Fruit fly (Drosophila melanogaster) whole organism, embryonic: ENCODE data around the gene Pex14.

Experiments used
- Atf-2 ChIP-seq: fragments of 200-800 bp; sonication (Bioruptor generic); optimal IDR thresholded peaks from 2 replicates; lab custom pipeline; 2016; ENCODE audit warnings: missing biosample characterization, missing genetic modification characterization
- Awh ChIP-seq: fragments of 200-800 bp; sonication (Bioruptor generic); IDR thresholded peaks from 2 replicates; pipeline ENCODE4, ENCODE4 v1.3.6; 2022; ENCODE audit warnings: missing biosample characterization, missing genetic modification characterization
- CG11504 ChIP-seq: fragments of 200-800 bp; sonication (Bioruptor generic); optimal IDR thresholded peaks from 3 replicates; lab custom pipeline; 2019; ENCODE audit warnings: missing biosample characterization, mild to moderate bottlenecking, missing genetic modification characterization, moderate library complexity
- CG11695 ChIP-seq: fragments of 200-800 bp; sonication (Bioruptor generic); IDR thresholded peaks from 3 replicates; pipeline ENCODE4 v1.3.6; 2022; ENCODE audit warnings: missing biosample characterization, missing genetic modification characterization
- CG1233 ChIP-seq: fragments of 200-800 bp; sonication (Bioruptor generic); optimal IDR thresholded peaks from 4 replicates; lab custom pipeline; 2018; ENCODE audit warnings: missing biosample characterization, mild to moderate bottlenecking, missing genetic modification characterization
- CG12659 ChIP-seq: fragments of 200-800 bp; sonication (Bioruptor generic); optimal IDR thresholded peaks from 3 replicates; lab custom pipeline; 2017; ENCODE audit warnings: mild to moderate bottlenecking, missing biosample characterization, missing genetic modification reagents, missing genetic modification characterization
- CG2712 ChIP-seq: fragments of 200-800 bp; optimal IDR thresholded peaks from 3 replicates; lab custom pipeline; 2019; ENCODE audit warnings: missing biosample characterization, mild to moderate bottlenecking, missing genetic modification characterization, moderate library complexity
- CG3407 ChIP-seq: fragments of 200-800 bp; sonication (Bioruptor generic); optimal IDR thresholded peaks from 2 replicates; lab custom pipeline; 2018; ENCODE audit warnings: missing biosample characterization, mild to moderate bottlenecking, missing genetic modification characterization
- CG34224 ChIP-seq: fragments of 200-800 bp; sonication (Bioruptor generic); IDR thresholded peaks from 3 replicates; pipeline ENCODE4 v1.3.6; 2022; ENCODE audit warnings: missing biosample characterization, missing genetic modification characterization; ENCODE audit not compliant: partially characterized antibody
- CG4360 ChIP-seq: fragments of 200-800 bp; sonication (Bioruptor generic); IDR thresholded peaks from 2 replicates; pipeline ENCODE4 v1.3.6; 2022; ENCODE audit warnings: missing biosample characterization, missing genetic modification characterization
- CG6654 ChIP-seq: fragments of 200-800 bp; sonication (Bioruptor generic); optimal IDR thresholded peaks from 2 replicates; lab custom pipeline; 2017; ENCODE audit warnings: missing biosample characterization, mild to moderate bottlenecking, missing genetic modification characterization
- CG9817 ChIP-seq: fragments of 200-800 bp; sonication (Bioruptor generic); optimal IDR thresholded peaks from 2 replicates; lab custom pipeline; 2018; ENCODE audit warnings: missing biosample characterization, mild to moderate bottlenecking, missing genetic modification characterization, moderate library complexity
- Dbx ChIP-seq: fragments of 200-800 bp; sonication (Bioruptor generic); IDR thresholded peaks from 3 replicates; pipeline ENCODE4 v1.3.6; 2022; ENCODE audit warnings: missing biosample characterization, missing genetic modification characterization
- Doc3 ChIP-seq: fragments of 200-800 bp; sonication (Bioruptor generic); IDR thresholded peaks from 3 replicates; pipeline ENCODE4 v1.3.6; 2022; ENCODE audit warnings: missing biosample characterization, missing genetic modification characterization; ENCODE audit not compliant: partially characterized antibody
- H2.0 ChIP-seq: fragments of 200-800 bp; sonication (Bioruptor generic); IDR thresholded peaks from 2 replicates; pipeline ENCODE4 v1.3.6; 2022; ENCODE audit warnings: missing biosample characterization, missing genetic modification characterization
- HLHmδ ChIP-seq: fragments of 200-800 bp; sonication (Bioruptor generic); optimal IDR thresholded peaks from 2 replicates; lab custom pipeline; 2018; ENCODE audit warnings: missing biosample characterization, mild to moderate bottlenecking, missing genetic modification characterization, moderate library complexity
- Hr3 ChIP-seq: fragments of 200-800 bp; sonication (Bioruptor generic); optimal IDR thresholded peaks from 3 replicates; lab custom pipeline; 2016; ENCODE audit warnings: missing biosample characterization, missing genetic modification characterization
- Jarid2 ChIP-seq: fragments of 200-800 bp; sonication (Bioruptor generic); optimal IDR thresholded peaks from 3 replicates; lab custom pipeline; 2017; ENCODE audit warnings: mild to moderate bottlenecking, missing biosample characterization, missing genetic modification reagents, missing genetic modification characterization
- Meics ChIP-seq: fragments of 200-800 bp; sonication (Bioruptor generic); optimal IDR thresholded peaks from 2 replicates; lab custom pipeline; 2017; ENCODE audit warnings: missing biosample characterization, mild to moderate bottlenecking, missing genetic modification characterization
- NC2α ChIP-seq: fragments of 200-800 bp; sonication (Bioruptor generic); optimal IDR thresholded peaks from 2 replicates; lab custom pipeline; 2016; ENCODE audit warnings: missing biosample characterization, missing genetic modification characterization
- Nf-YA ChIP-seq: fragments of 200-800 bp; sonication (Bioruptor generic); IDR thresholded peaks from 2 replicates; pipeline ENCODE4 v1.3.6; 2022; ENCODE audit warnings: missing biosample characterization, missing genetic modification characterization
- Oaz ChIP-seq: fragments of 200-800 bp; sonication (Bioruptor generic); IDR thresholded peaks from 2 replicates; pipeline ENCODE4 v1.3.6; 2022; ENCODE audit warnings: missing biosample characterization, missing genetic modification characterization
- Scr ChIP-seq: fragments of 200-800 bp; sonication (Bioruptor generic); IDR thresholded peaks from 2 replicates; pipeline ENCODE4 v1.3.6; 2022; ENCODE audit warnings: missing biosample characterization, missing genetic modification characterization; ENCODE audit not compliant: partially characterized antibody
- abd-A ChIP-seq: fragments of 200-800 bp; sonication (Bioruptor generic); optimal IDR thresholded peaks from 3 replicates; lab custom pipeline; 2019; ENCODE audit warnings: missing biosample characterization, mild to moderate bottlenecking, missing genetic modification characterization, moderate library complexity
- aop ChIP-seq: fragments of 200-800 bp; sonication (Bioruptor generic); IDR thresholded peaks from 2 replicates; pipeline ENCODE4 v1.3.6; 2022; ENCODE audit warnings: missing biosample characterization, missing genetic modification characterization
- bab2 ChIP-seq: fragments of 200-800 bp; sonication (Bioruptor generic); optimal IDR thresholded peaks from 2 replicates; lab custom pipeline; 2016; ENCODE audit warnings: missing biosample characterization, missing genetic modification characterization
- bbx ChIP-seq: fragments of 200-800 bp; sonication (Bioruptor generic); IDR thresholded peaks from 2 replicates; pipeline ENCODE4 v1.3.6; 2022; ENCODE audit warnings: missing biosample characterization, missing genetic modification characterization; ENCODE audit not compliant: partially characterized antibody
- cas ChIP-seq: fragments of 200-800 bp; sonication (Bioruptor generic); IDR thresholded peaks from 2 replicates; pipeline ENCODE4 v1.3.6; 2022; ENCODE audit warnings: missing biosample characterization, missing genetic modification characterization
- crp ChIP-seq, 2 experiments: fragments of 200-800 bp; sonication (Bioruptor generic); optimal IDR thresholded peaks; 2 replicates in 1 of 2; 3 replicates in 1 of 2; lab custom pipeline; 2017; ENCODE audit warnings: missing biosample characterization in 2 of 2, missing genetic modification characterization in 2 of 2, mild to moderate bottlenecking in 1 of 2, moderate library complexity in 1 of 2
- dati ChIP-seq: fragments of 200-800 bp; sonication (Bioruptor generic); IDR thresholded peaks from 2 replicates; pipeline ENCODE4 v1.3.6; 2022; ENCODE audit warnings: missing biosample characterization, missing genetic modification characterization
- fd3F ChIP-seq: fragments of 200-800 bp; sonication (Bioruptor generic); optimal IDR thresholded peaks from 2 replicates; lab custom pipeline; 2018; ENCODE audit warnings: missing biosample characterization, mild to moderate bottlenecking, missing genetic modification characterization, moderate library complexity
- gce ChIP-seq: fragments of 200-800 bp; sonication (Bioruptor generic); IDR thresholded peaks from 3 replicates; pipeline ENCODE4 v1.3.6; 2022; ENCODE audit warnings: missing biosample characterization, missing genetic modification characterization
- grn ChIP-seq: fragments of 200-800 bp; sonication (Bioruptor generic); optimal IDR thresholded peaks from 3 replicates; lab custom pipeline; 2017; ENCODE audit warnings: missing biosample characterization, missing genetic modification characterization
- gsb-n ChIP-seq: fragments of 200-800 bp; sonication (Bioruptor generic); optimal IDR thresholded peaks from 3 replicates; lab custom pipeline; 2018; ENCODE audit warnings: missing biosample characterization, mild to moderate bottlenecking, missing genetic modification characterization
- hkb ChIP-seq, 2 experiments: fragments of 200-800 bp in 1 of 2; fragments of >200 bp in 1 of 2; sonication (Bioruptor generic) in 1 of 2; IDR thresholded peaks in 1 of 2; optimal IDR thresholded peaks in 1 of 2; 2 replicates each; pipeline versions ENCODE4 v1.3.6 to Lab custom; 2017 to 2022; ENCODE audit warnings: missing biosample characterization in 1 of 2, missing genetic modification characterization in 1 of 2
- insv ChIP-seq, 2 experiments: fragments of 200-800 bp; sonication (Bioruptor generic); optimal IDR thresholded peaks; 3 replicates each; lab custom pipeline; 2016 to 2018; ENCODE audit warnings: missing biosample characterization in 2 of 2, missing genetic modification characterization in 2 of 2
- kay ChIP-seq: fragments of 200-800 bp; sonication (Bioruptor generic); optimal IDR thresholded peaks from 2 replicates; lab custom pipeline; 2016; ENCODE audit warnings: missing biosample characterization, missing genetic modification characterization
- klu ChIP-seq: fragments of 200-800 bp; sonication (Bioruptor generic); IDR thresholded peaks from 2 replicates; pipeline ENCODE4 v1.3.6; 2022; ENCODE audit warnings: missing biosample characterization, missing genetic modification characterization
- lilli ChIP-seq: fragments of 200-800 bp; sonication (Bioruptor generic); optimal IDR thresholded peaks from 3 replicates; lab custom pipeline; 2016; ENCODE audit warnings: missing biosample characterization, missing genetic modification characterization
- lola ChIP-seq, 3 experiments: fragments of >200 bp in 2 of 3; fragments of 200-800 bp in 1 of 3; sonication (Bioruptor generic) in 1 of 3; optimal IDR thresholded peaks; 2 replicates each; lab custom pipeline; 2017 to 2019; ENCODE audit warnings: missing biosample characterization in 3 of 3, missing genetic modification characterization in 3 of 3, mild to moderate bottlenecking in 1 of 3, moderate library complexity in 1 of 3
- mam ChIP-seq: fragments of 200-800 bp; sonication (Bioruptor generic); optimal IDR thresholded peaks from 3 replicates; lab custom pipeline; 2016; ENCODE audit warnings: missing biosample characterization, missing genetic modification characterization
- odd ChIP-seq: fragments of 200-800 bp; sonication (Bioruptor generic); optimal IDR thresholded peaks from 2 replicates; lab custom pipeline; 2017; ENCODE audit warnings: missing biosample characterization, mild to moderate bottlenecking, missing genetic modification characterization
- p53 ChIP-seq: fragments of 200-800 bp; sonication (Bioruptor generic); optimal IDR thresholded peaks from 2 replicates; lab custom pipeline; 2016; ENCODE audit warnings: missing biosample characterization, missing genetic modification characterization
- pzg ChIP-seq: fragments of 200-800 bp; sonication (Bioruptor generic); optimal IDR thresholded peaks from 3 replicates; lab custom pipeline; 2018; ENCODE audit warnings: missing biosample characterization, mild to moderate bottlenecking, missing genetic modification characterization, moderate library complexity
- repo ChIP-seq: fragments of 200-800 bp; sonication (Bioruptor generic); optimal IDR thresholded peaks from 2 replicates; lab custom pipeline; 2016; ENCODE audit warnings: missing biosample characterization, missing genetic modification characterization
- scrt ChIP-seq: fragments of 200-800 bp; sonication (Bioruptor generic); optimal IDR thresholded peaks from 2 replicates; lab custom pipeline; 2018; ENCODE audit warnings: missing biosample characterization, mild to moderate bottlenecking, missing genetic modification characterization, moderate library complexity
- seq ChIP-seq: fragments of 200-800 bp; sonication (Bioruptor generic); IDR thresholded peaks from 2 replicates; pipeline ENCODE4 v1.3.6; 2022; ENCODE audit warnings: missing biosample characterization, missing genetic modification characterization
- sima ChIP-seq: fragments of 200-800 bp; sonication (Bioruptor generic); optimal IDR thresholded peaks from 2 replicates; lab custom pipeline; 2016; ENCODE audit warnings: missing biosample characterization, missing genetic modification characterization
- slou ChIP-seq: fragments of 200-800 bp; sonication (Bioruptor generic); optimal IDR thresholded peaks from 3 replicates; lab custom pipeline; 2016; ENCODE audit warnings: missing biosample characterization, missing genetic modification characterization
- sob ChIP-seq: fragments of 200-800 bp; sonication (Bioruptor generic); IDR thresholded peaks from 2 replicates; pipeline ENCODE4 v1.3.6; 2022; ENCODE audit warnings: missing biosample characterization, missing genetic modification characterization
- wor ChIP-seq: fragments of 200-800 bp; sonication (Bioruptor generic); IDR thresholded peaks from 2 replicates; pipeline ENCODE4 v1.3.6; 2022; ENCODE audit warnings: missing biosample characterization, missing genetic modification characterization

Pex14 gene

dm6 chr3L:20792693-20793092 is 14.1 kb downstream of the Pex14 start, which contains the start of gene Six4 (continued):
- TF ChIP-seq CG4360 (GFP tag; lab: Robert Waterston, UW) (no peak), Hr3 (GFP tag; lab: Kevin White, UChicago) (no peak), cas (GFP tag; lab: Robert Waterston, UW) (no peak), abd-A (tag; lab: Kevin White, UChicago) (no peak), slou (no peak), Doc3 (GFP tag; lab: Robert Waterston, UW) (no peak), Atf-2 (no peak), Meics (GFP tag; lab: Kevin White, UChicago) (no peak), H2.0 (GFP tag; lab: Robert Waterston, UW) (no peak), scrt (no peak), dati (GFP tag; lab: Robert Waterston, UW) (no peak), CG6654 (GFP tag; lab: Kevin White, UChicago) (no peak), Awh (GFP tag; lab: Robert Waterston, UW) (no peak), repo (GFP tag; lab: Kevin White, UChicago) (no peak), sima (no peak), Scr (GFP tag; lab: Robert Waterston, UW) (no peak), Oaz (GFP tag; lab: Robert Waterston, UW) (no peak), CG3407 (GFP tag; lab: Kevin White, UChicago) (no peak), Dbx (GFP tag; lab: Robert Waterston, UW) (no peak), lilli (GFP tag; lab: Kevin White, UChicago) (no peak), gce (GFP tag; lab: Robert Waterston, UW) (no peak), pzg (no peak), bbx (GFP tag; lab: Robert Waterston, UW) (no peak), CG2712 (tag; lab: Kevin White, UChicago) (no peak), klu (no peak), kay (GFP tag; lab: Kevin White, UChicago) (no peak), crp (GFP tag; optimal IDR thresholded peaks at IDR 0.05; lab: Kevin White, UChicago) (no peak), fd3F (GFP tag; lab: Kevin White, UChicago) (no peak), Jarid2 (GFP tag; lab: Kevin White, UChicago) (peak; percentile 74), gsb-n (tag; lab: Kevin White, UChicago) (no peak), CG34224 (no peak), CG11504 (tag; lab: Kevin White, UChicago) (no peak), lola (GFP tag; optimal IDR thresholded peaks at IDR 0.05; lab: Kevin White, UChicago) (no peak), seq (GFP tag; lab: Robert Waterston, UW) (peak; percentile 89), HLHmδ (GFP tag; lab: Kevin White, UChicago) (peak; percentile 96), mam (GFP tag; lab: Kevin White, UChicago) (no peak), p53 (GFP tag; lab: Kevin White, UChicago) (no peak), NC2α (GFP tag; lab: Kevin White, UChicago) (no peak), hkb (optimal IDR thresholded peaks at IDR 0.05; lab: Kevin White, UChicago) (no peak), hkb (GFP tag; IDR thresholded peaks at IDR 0.05; lab: Robert Waterston, UW) (no peak), Nf-YA (0 out of 2 replicates have a peak, but pooled peaks have one; percentile 44), grn (GFP tag; lab: Kevin White, UChicago) (no peak), CG1233 (peak; percentile 20), aop (GFP tag; lab: Robert Waterston, UW) (no peak), CG11695 (GFP tag; lab: Robert Waterston, UW) (no peak), odd (no peak), sob (no peak), CG12659 (GFP tag; lab: Kevin White, UChicago) (no peak), CG9817 (no peak), bab2 (GFP tag; lab: Kevin White, UChicago) (no peak), insv (GFP tag; optimal IDR thresholded peaks at IDR 0.05; lab: Kevin White, UChicago) (peak in 1 of 2 experiments; percentile 21), wor (GFP tag; lab: Robert Waterston, UW) (no peak)
